Worm (Caenorhabditis elegans): ENCODE results near the gene thoc-2.

Gene thoc-2

ce11 chrIII:6411914-6412313 is 44.1 kb downstream of the thoc-2 start, which contains the start of gene C05D11.5:
Gene C05D11.5 (minus strand): TSS chrIII:6412014.
- no peak for TF ChIP-seq nhr-27 (tag; optimal IDR thresholded peaks at IDR 0.05)
- TF ChIP-seq bed-1 (GFP tag; IDR thresholded peaks at IDR 0.05) = no peak
- TF ChIP-seq mcd-1 (GFP tag; IDR thresholded peaks at IDR 0.05) = no peak
- TF ChIP-seq T07F8.4 (tag; optimal IDR thresholded peaks at IDR 0.05) = no peak
- no peak for TF ChIP-seq ceh-58 (GFP tag; IDR thresholded peaks at IDR 0.05)
- TF ChIP-seq fkh-3 (tag; optimal IDR thresholded peaks at IDR 0.05) = no peak

- TF ChIP-seq hmg-20 (GFP tag; IDR thresholded peaks at IDR 0.05) (no peak), K12H6.12 (tag; optimal IDR thresholded peaks at IDR 0.05) (no peak), F57C9.4 (tag; optimal IDR thresholded peaks at IDR 0.05) (no peak), ztf-25 (GFP tag; IDR thresholded peaks at IDR 0.05) (no peak), B0035.1 (tag; optimal IDR thresholded peaks at IDR 0.05) (peak; percentile 75), gei-17 (GFP tag; optimal IDR thresholded peaks at IDR 0.05) (no peak), ets-4 (GFP tag; optimal IDR thresholded peaks at IDR 0.05) (no peak), xnd-1 (tag; optimal IDR thresholded peaks at IDR 0.05) (no peak), F39B2.1 (GFP tag; IDR thresholded peaks at IDR 0.05) (no peak), dpl-1 (GFP tag; optimal IDR thresholded peaks at IDR 0.05) (no peak), B0336.3 (GFP tag; IDR thresholded peaks at IDR 0.05) (0 out of 2 replicates have a peak, but pooled peaks have one; percentile 55), repo-1 (tag; optimal IDR thresholded peaks at IDR 0.05) (peak; percentile 60), B0019.2 (GFP tag; conservative IDR thresholded peaks at IDR 0.05) (no peak), F52B5.7 (tag; optimal IDR thresholded peaks at IDR 0.05) (no peak), Y53F4B.3 (GFP tag; IDR thresholded peaks at IDR 0.05) (no peak), madf-3 (GFP tag; IDR thresholded peaks at IDR 0.05) (0 out of 2 replicates have a peak, but pooled peaks have one; percentile 70), cebp-2 (GFP tag; IDR thresholded peaks at IDR 0.05) (peak; percentile 5; the same call in 1 of the 2 replicates), ztf-18 (tag; optimal IDR thresholded peaks at IDR 0.05) (no peak), mes-4 (tag; optimal IDR thresholded peaks at IDR 0.05) (no peak), fkh-3 (tag; optimal IDR thresholded peaks at IDR 0.05) (peak; percentile 22), lag-1 (GFP tag; IDR thresholded peaks at IDR 0.05) (no peak), F37B4.10 (GFP tag; IDR thresholded peaks at IDR 0.05) (no peak), ceh-27 (GFP tag; optimal IDR thresholded peaks at IDR 0.05) (peak; percentile 35), ekl-4 (GFP tag; IDR thresholded peaks at IDR 0.05) (0 out of 2 replicates have a peak, but pooled peaks have one; percentile 12), egl-44 (GFP tag; IDR thresholded peaks at IDR 0.05) (0 out of 2 replicates have a peak, but pooled peaks have one; percentile 18), aptf-3 (GFP tag; IDR thresholded peaks at IDR 0.05) (no peak), nfyb-1 (GFP tag; IDR thresholded peaks at IDR 0.05) (peak; percentile 69), F10E7.11 (tag; optimal IDR thresholded peaks at IDR 0.05) (no peak), hrde-1 (tag; optimal IDR thresholded peaks at IDR 0.05; ENCODE audit: borderline replicate concordance) (no peak), hlh-26 (GFP tag; conservative IDR thresholded peaks at IDR 0.05) (no peak), ceh-58 (GFP tag; IDR thresholded peaks at IDR 0.05) (no peak), nhr-120 (GFP tag; IDR thresholded peaks at IDR 0.05) (0 out of 2 replicates have a peak, but pooled peaks have one; percentile 5), cebp-1 (GFP tag; IDR thresholded peaks at IDR 0.05) (0 out of 2 replicates have a peak, but pooled peaks have one; percentile 38), cebp-1 (tag; optimal IDR thresholded peaks at IDR 0.05) (peak; percentile 71), F23B12.7 (tag; optimal IDR thresholded peaks at IDR 0.05; ENCODE audit: insufficient read depth) (no peak), sdz-38 (tag; optimal IDR thresholded peaks at IDR 0.05) (no peak), atf-7 (tag; optimal IDR thresholded peaks at IDR 0.05) (peak; percentile 6), unc-130 (GFP tag; optimal IDR thresholded peaks at IDR 0.05) (no peak), akir-1 (GFP tag; optimal IDR thresholded peaks at IDR 0.05) (no peak), T26A5.8 (tag; optimal IDR thresholded peaks at IDR 0.05) (no peak), nhr-80 (tag; optimal IDR thresholded peaks at IDR 0.05) (no peak), Y56A3A.18 (GFP tag; IDR thresholded peaks at IDR 0.05) (peak; percentile 20; the same call in 1 of the 2 replicates), nfya-1 (tag; optimal IDR thresholded peaks at IDR 0.05; ENCODE audit: borderline replicate concordance, insufficient read depth) (no peak)
Measured at ce11 chrIII:6415306-6415973, 47.6 kb downstream of the thoc-2 start, which contains the start of gene nas-4. Gene nas-4 (minus strand): TSS chrIII:6415656.

Measured in whole organism, young adult.